Worm (Caenorhabditis elegans) whole organism, young adult: ENCODE measurements around the gene dmsr-8.

Source experiments
- B0336.3 ChIP-seq: fragments of 200-800 bp; sonication (Bioruptor generic); IDR thresholded peaks from 2 replicates; pipeline ENCODE4 v1.3.6; 2022; ENCODE audit warnings: missing genetic modification characterization, missing compliant biosample characterization
- C06A6.2 ChIP-seq: fragments of 200-800 bp; sonication (Bioruptor generic); conservative IDR thresholded peaks from 2 replicates; pipeline ENCODE4 v1.3.6; 2022; ENCODE audit warnings: missing genetic modification characterization, missing compliant biosample characterization
- F23B12.7 ChIP-seq: sonication (generic microtip); optimal IDR thresholded peaks from 2 replicates; lab custom pipeline; 2017; ENCODE audit warnings: missing genetic modification characterization, mild to moderate bottlenecking, missing compliant biosample characterization, antibody characterized with exemption, moderate library complexity; ENCODE audit not compliant: insufficient read depth
- F33H1.4 ChIP-seq: fragments of 200-800 bp; sonication (Bioruptor generic); IDR thresholded peaks from 2 replicates; pipeline ENCODE4 v1.3.6; 2022; ENCODE audit warnings: missing genetic modification reagents, missing genetic modification characterization, missing compliant biosample characterization
- F39B2.1 ChIP-seq: fragments of 200-800 bp; sonication (Bioruptor generic); IDR thresholded peaks from 2 replicates; pipeline ENCODE4 v1.3.6; 2022; ENCODE audit warnings: missing genetic modification reagents, missing genetic modification characterization, missing compliant biosample characterization
- F57A8.1 ChIP-seq: fragments of 200-800 bp; sonication (Bioruptor generic); optimal IDR thresholded peaks from 2 replicates; lab custom pipeline; 2018; ENCODE audit warnings: mild to moderate bottlenecking, missing genetic modification characterization, moderate library complexity, missing compliant biosample characterization
- K11D2.4 ChIP-seq: fragments of 200-800 bp; sonication (Bioruptor generic); IDR thresholded peaks from 2 replicates; pipeline ENCODE4 v1.3.6; 2022; ENCODE audit warnings: missing genetic modification reagents, missing genetic modification characterization, missing compliant biosample characterization
- Y53G8AR.9 ChIP-seq: fragments of 200-800 bp; sonication (Bioruptor generic); conservative IDR thresholded peaks from 2 replicates; pipeline ENCODE4 v1.3.6; 2022; ENCODE audit warnings: missing genetic modification reagents, missing genetic modification characterization, missing compliant biosample characterization
- Y79H2A.3 ChIP-seq: fragments of 200-800 bp; sonication (Bioruptor generic); conservative IDR thresholded peaks from 2 replicates; pipeline ENCODE4 v1.3.6; 2022; ENCODE audit warnings: missing genetic modification reagents, missing genetic modification characterization, missing compliant biosample characterization
- attf-5 ChIP-seq: fragments of 200-800 bp; sonication (Bioruptor generic); optimal IDR thresholded peaks from 2 replicates; lab custom pipeline; 2018; ENCODE audit warnings: mild to moderate bottlenecking, missing genetic modification characterization, missing compliant biosample characterization
- cebp-1 ChIP-seq, 2 experiments: fragments of 200-800 bp in 1 of 2; sonication (Bioruptor generic) in 1 of 2; sonication (generic microtip) in 1 of 2; IDR thresholded peaks in 1 of 2; optimal IDR thresholded peaks in 1 of 2; 2 replicates each; pipeline versions ENCODE4 v1.3.6 to Lab custom; 2017 to 2022; ENCODE audit warnings: missing compliant biosample characterization in 2 of 2, missing genetic modification characterization in 2 of 2, mild to moderate bottlenecking in 1 of 2, missing genetic modification reagents in 1 of 2, moderate library complexity in 1 of 2
- cebp-2 ChIP-seq: fragments of 200-800 bp; sonication (Bioruptor generic); IDR thresholded peaks from 2 replicates; pipeline ENCODE4 v1.3.6; 2022; ENCODE audit warnings: missing genetic modification characterization, missing compliant biosample characterization
- ceh-27 ChIP-seq: fragments of 200-800 bp; sonication (Bioruptor generic); optimal IDR thresholded peaks from 2 replicates; lab custom pipeline; 2018; ENCODE audit warnings: mild to moderate bottlenecking, missing genetic modification characterization, moderate library complexity, missing compliant biosample characterization
- ceh-91 ChIP-seq: fragments of 200-800 bp; sonication (Bioruptor generic); IDR thresholded peaks from 2 replicates; pipeline ENCODE4 v1.3.6; 2022; ENCODE audit warnings: missing genetic modification reagents, missing genetic modification characterization, missing compliant biosample characterization
- efl-1 ChIP-seq: fragments of 150-350 bp; optimal IDR thresholded peaks from 2 replicates; lab custom pipeline; 2014; ENCODE audit warnings: missing biosample characterization, missing genetic modification reagents, missing genetic modification characterization
- egrh-3 ChIP-seq: fragments of 200-800 bp; sonication (Bioruptor generic); IDR thresholded peaks from 2 replicates; pipeline ENCODE4 v1.3.6; 2022; ENCODE audit warnings: missing genetic modification reagents, missing genetic modification characterization, missing compliant biosample characterization
- ekl-4 ChIP-seq: fragments of 200-800 bp; sonication (Bioruptor generic); IDR thresholded peaks from 2 replicates; pipeline ENCODE4 v1.3.6; 2022; ENCODE audit warnings: missing genetic modification reagents, missing genetic modification characterization, missing compliant biosample characterization
- fkh-3 ChIP-seq: sonication (generic microtip); optimal IDR thresholded peaks from 2 replicates; lab custom pipeline; 2016; ENCODE audit warnings: mild to moderate bottlenecking, missing genetic modification characterization, missing compliant biosample characterization
- gei-17 ChIP-seq: fragments of 200-800 bp; sonication (Bioruptor generic); optimal IDR thresholded peaks from 2 replicates; lab custom pipeline; 2018; ENCODE audit warnings: mild to moderate bottlenecking, missing genetic modification characterization, missing compliant biosample characterization
- him-1 ChIP-seq: sonication (generic microtip); optimal IDR thresholded peaks from 2 replicates; lab custom pipeline; 2016; ENCODE audit warnings: missing genotype, missing genetic modification reagents, missing genetic modification characterization, missing compliant biosample characterization
- hmg-1.2 ChIP-seq: fragments of 200-800 bp; sonication (Bioruptor generic); IDR thresholded peaks from 2 replicates; pipeline ENCODE4 v1.3.6; 2022; ENCODE audit warnings: missing genetic modification reagents, missing genetic modification characterization, missing compliant biosample characterization
- hsf-1 ChIP-seq: fragments of 200-800 bp; sonication (Bioruptor generic); IDR thresholded peaks from 2 replicates; pipeline ENCODE4 v1.3.6; 2022; ENCODE audit warnings: missing genetic modification reagents, missing genetic modification characterization, missing compliant biosample characterization
- let-526 ChIP-seq: fragments of 200-800 bp; sonication (Bioruptor generic); IDR thresholded peaks from 2 replicates; pipeline ENCODE4 v1.3.6; 2022; ENCODE audit warnings: missing genetic modification reagents, missing genetic modification characterization, missing compliant biosample characterization
- lin-54 ChIP-seq: fragments of 200-800 bp; sonication (Bioruptor generic); optimal IDR thresholded peaks from 2 replicates; lab custom pipeline; 2018; ENCODE audit warnings: mild to moderate bottlenecking, missing genetic modification characterization, missing compliant biosample characterization
- lir-1 ChIP-seq: fragments of 200-800 bp; sonication (Bioruptor generic); conservative IDR thresholded peaks from 2 replicates; pipeline ENCODE4 v1.3.6; 2022; ENCODE audit warnings: missing genetic modification reagents, missing genetic modification characterization, missing compliant biosample characterization
- lsl-1 ChIP-seq: fragments of 200-800 bp; sonication (Bioruptor generic); optimal IDR thresholded peaks from 2 replicates; lab custom pipeline; 2018; ENCODE audit warnings: mild to moderate bottlenecking, missing genetic modification characterization, moderate library complexity, missing compliant biosample characterization
- lsy-27 ChIP-seq: sonication (generic microtip); optimal IDR thresholded peaks from 2 replicates; lab custom pipeline; 2017; ENCODE audit warnings: missing genetic modification characterization, mild to moderate bottlenecking, missing compliant biosample characterization, antibody characterized with exemption, missing genotype, borderline replicate concordance; ENCODE audit not compliant: insufficient read depth
- madf-10 ChIP-seq: sonication (generic microtip); optimal IDR thresholded peaks from 2 replicates; lab custom pipeline; 2016; ENCODE audit warnings: mild to moderate bottlenecking, missing genetic modification characterization, missing compliant biosample characterization
- madf-6 ChIP-seq: fragments of 200-800 bp; sonication (Bioruptor generic); IDR thresholded peaks from 2 replicates; pipeline ENCODE4 v1.3.6; 2022; ENCODE audit warnings: missing genetic modification reagents, missing genetic modification characterization, missing compliant biosample characterization
- madf-8 ChIP-seq: fragments of 200-800 bp; sonication (Bioruptor generic); conservative IDR thresholded peaks from 2 replicates; pipeline ENCODE4 v1.3.6; 2022; ENCODE audit warnings: missing genetic modification reagents, missing genetic modification characterization, missing compliant biosample characterization
- mcd-1 ChIP-seq: fragments of 200-800 bp; sonication (Bioruptor generic); IDR thresholded peaks from 2 replicates; pipeline ENCODE4 v1.3.6; 2022; ENCODE audit warnings: missing genetic modification reagents, missing genetic modification characterization, missing compliant biosample characterization
- nfyb-1 ChIP-seq: fragments of 200-800 bp; sonication (Bioruptor generic); IDR thresholded peaks from 2 replicates; pipeline ENCODE4 v1.3.6; 2022; ENCODE audit warnings: missing genetic modification reagents, missing genetic modification characterization, missing compliant biosample characterization
- nhr-120 ChIP-seq: fragments of 200-800 bp; sonication (Bioruptor generic); IDR thresholded peaks from 2 replicates; pipeline ENCODE4 v1.3.6; 2022; ENCODE audit warnings: missing genetic modification characterization, missing compliant biosample characterization
- nhr-80 ChIP-seq: sonication (generic microtip); optimal IDR thresholded peaks from 2 replicates; lab custom pipeline; 2016; ENCODE audit warnings: missing genetic modification characterization, missing compliant biosample characterization
- pbrm-1 ChIP-seq: fragments of 200-800 bp; sonication (Bioruptor generic); IDR thresholded peaks from 2 replicates; pipeline ENCODE4 v1.3.6; 2022; ENCODE audit warnings: missing genetic modification reagents, missing genetic modification characterization, missing compliant biosample characterization
- pha-4 ChIP-seq: fragments of 150-350 bp; sonication (generic microtip); optimal IDR thresholded peaks from 2 replicates; lab custom pipeline; 2014; ENCODE audit warnings: missing biosample characterization, missing genetic modification reagents, missing genetic modification characterization
- rcor-1 ChIP-seq: fragments of 200-800 bp; sonication (Bioruptor generic); IDR thresholded peaks from 2 replicates; pipeline ENCODE4 v1.3.6; 2022; ENCODE audit warnings: missing genetic modification reagents, missing genetic modification characterization, missing compliant biosample characterization
- repo-1 ChIP-seq: sonication (generic microtip); optimal IDR thresholded peaks from 2 replicates; lab custom pipeline; 2017; ENCODE audit warnings: mild to moderate bottlenecking, missing genetic modification characterization, missing compliant biosample characterization
- somi-1 ChIP-seq: fragments of 200-800 bp; sonication (Bioruptor generic); optimal IDR thresholded peaks from 2 replicates; lab custom pipeline; 2018; ENCODE audit warnings: mild to moderate bottlenecking, missing genetic modification characterization, missing compliant biosample characterization
- tlf-1 ChIP-seq: fragments of 200-800 bp; sonication (Bioruptor generic); optimal IDR thresholded peaks from 2 replicates; lab custom pipeline; 2018; ENCODE audit warnings: mild to moderate bottlenecking, missing genetic modification characterization, missing compliant biosample characterization
- zfh-2 ChIP-seq: fragments of 200-800 bp; sonication (Bioruptor generic); conservative IDR thresholded peaks from 2 replicates; pipeline ENCODE4 v1.3.6; 2022; ENCODE audit warnings: missing genetic modification reagents, missing genetic modification characterization, missing compliant biosample characterization
- ztf-18 ChIP-seq: sonication (generic microtip); optimal IDR thresholded peaks from 2 replicates; lab custom pipeline; 2016; ENCODE audit warnings: missing genotype, mild to moderate bottlenecking, missing genetic modification characterization, missing compliant biosample characterization
- ztf-22 ChIP-seq: fragments of 200-800 bp; sonication (Bioruptor generic); optimal IDR thresholded peaks from 2 replicates; lab custom pipeline; 2018; ENCODE audit warnings: mild to moderate bottlenecking, missing genetic modification characterization, moderate library complexity, missing compliant biosample characterization
- ztf-25 ChIP-seq: fragments of 200-800 bp; sonication (Bioruptor generic); IDR thresholded peaks from 2 replicates; pipeline ENCODE4 v1.3.6; 2022; ENCODE audit warnings: missing genetic modification reagents, missing genetic modification characterization, missing compliant biosample characterization
- ztf-26 ChIP-seq: sonication (generic microtip); optimal IDR thresholded peaks from 2 replicates; lab custom pipeline; 2017; ENCODE audit warnings: missing genetic modification characterization, missing compliant biosample characterization
- ztf-6 ChIP-seq: fragments of 200-800 bp; sonication (Bioruptor generic); IDR thresholded peaks from 2 replicates; pipeline ENCODE4 v1.3.6; 2022; ENCODE audit warnings: missing genetic modification reagents, missing genetic modification characterization, missing compliant biosample characterization

dmsr-8 gene

ce11 chrV:10539114-10539513 is 24.9 kb upstream of the dmsr-8 start, which contains the start of gene F25D1.8:
Gene F25D1.8, plus strand, starts transcription at chrV:10539414.
- no peak for TF ChIP-seq him-1 (tag; lab: Kevin White, UChicago)
- TF ChIP-seq let-526 (GFP tag; lab: Robert Waterston, UW): no peak
- TF ChIP-seq pbrm-1 (GFP tag; lab: Robert Waterston, UW): no peak
- no peak for TF ChIP-seq pha-4 (tag; lab: Kevin White, UChicago)
- TF ChIP-seq F57A8.1: no peak
- no peak for TF ChIP-seq fkh-3 (tag; lab: Kevin White, UChicago)
- TF ChIP-seq madf-8 (GFP tag; lab: Robert Waterston, UW): no peak
- TF ChIP-seq lir-1: no peak
- no peak for TF ChIP-seq F39B2.1 (GFP tag; lab: Robert Waterston, UW)
- no peak for TF ChIP-seq F23B12.7 (tag; lab: Kevin White, UChicago)
- TF ChIP-seq zfh-2: no peak
- TF ChIP-seq ztf-25: no peak
- TF ChIP-seq somi-1 (GFP tag; lab: Kevin White, UChicago): no peak
- TF ChIP-seq attf-5 (GFP tag; lab: Kevin White, UChicago): no peak
- no peak for TF ChIP-seq ceh-91 (GFP tag; lab: Robert Waterston, UW)

ce11 chrV:10536808-10537207 is 22.6 kb upstream of the dmsr-8 start:
- TF ChIP-seq rcor-1 (GFP tag; lab: Robert Waterston, UW) (peak; percentile 50; the same call in 1 of the 2 replicates), hmg-1.2 (GFP tag; lab: Robert Waterston, UW) (peak; percentile 54), tlf-1 (GFP tag; lab: Kevin White, UChicago) (peak; percentile 55), repo-1 (tag; lab: Kevin White, UChicago) (peak; percentile 64), C06A6.2 (GFP tag; lab: Robert Waterston, UW) (0 out of 2 replicates have a peak, but pooled peaks have one; percentile 60), somi-1 (GFP tag; lab: Kevin White, UChicago) (peak; percentile 78), madf-6 (GFP tag; lab: Robert Waterston, UW) (0 out of 2 replicates have a peak, but pooled peaks have one; percentile 52), nhr-80 (tag; lab: Kevin White, UChicago) (peak; percentile 75), lin-54 (GFP tag; lab: Kevin White, UChicago) (peak; percentile 94), Y53G8AR.9 (peak; percentile 81), ztf-22 (GFP tag; lab: Kevin White, UChicago) (peak; percentile 3), lsy-27 (tag; lab: Kevin White, UChicago) (no peak), efl-1 (peak; percentile 63), cebp-2 (no peak), nfyb-1 (GFP tag; lab: Robert Waterston, UW) (peak; percentile 82), ekl-4 (GFP tag; lab: Robert Waterston, UW) (peak; percentile 79), madf-10 (peak; percentile 63), gei-17 (GFP tag; lab: Kevin White, UChicago) (no peak), madf-8 (GFP tag; lab: Robert Waterston, UW) (0 out of 2 replicates have a peak, but pooled peaks have one; percentile 6), nhr-120 (GFP tag; lab: Robert Waterston, UW) (no peak), ztf-6 (GFP tag; lab: Robert Waterston, UW) (0 out of 2 replicates have a peak, but pooled peaks have one; percentile 45), egrh-3 (GFP tag; lab: Robert Waterston, UW) (no peak), ztf-18 (tag; lab: Kevin White, UChicago) (peak; percentile 97), cebp-1 (GFP tag; IDR thresholded peaks at IDR 0.05; lab: Robert Waterston, UW) (0 out of 2 replicates have a peak, but pooled peaks have one; percentile 46), cebp-1 (tag; optimal IDR thresholded peaks at IDR 0.05; lab: Kevin White, UChicago) (peak; percentile 90), ztf-26 (tag; lab: Kevin White, UChicago) (peak; percentile 49), mcd-1 (GFP tag; lab: Robert Waterston, UW) (peak; percentile 82), F33H1.4 (GFP tag; lab: Robert Waterston, UW) (0 out of 2 replicates have a peak, but pooled peaks have one; percentile 40), Y79H2A.3 (GFP tag; lab: Robert Waterston, UW) (no peak), hsf-1 (GFP tag; lab: Robert Waterston, UW) (peak; percentile 56; the same call in 1 of the 2 replicates), lir-1 (no peak), K11D2.4 (GFP tag; lab: Robert Waterston, UW) (peak; percentile 71), lsl-1 (peak; percentile 30), B0336.3 (GFP tag; lab: Robert Waterston, UW) (peak; percentile 42; the same call in 1 of the 2 replicates), ceh-27 (peak; percentile 88)
